Worm (Caenorhabditis elegans): ENCODE data around the gene F18H3.1.
A peak's percentile ranks its signal among the peaks of the same experiment; 100 is the strongest.

Gene F18H3.1

ce11 chrX:13526219-13527218, 7.1 kb downstream of the F18H3.1 start:
- no peak for TF ChIP-seq daf-12 (tag; optimal IDR thresholded peaks at IDR 0.05)
- TF ChIP-seq ceh-28 (tag; optimal IDR thresholded peaks at IDR 0.05), result peak; percentile 18
- TF ChIP-seq nhr-43 (tag; optimal IDR thresholded peaks at IDR 0.05; ENCODE audit: poor library complexity, severe bottlenecking), result peak; percentile 11
- TF ChIP-seq elt-3 (tag; optimal IDR thresholded peaks at IDR 0.05), result no peak
- no peak for TF ChIP-seq ceh-9 (tag; optimal IDR thresholded peaks at IDR 0.05)
- peak; percentile 10 for TF ChIP-seq lin-39 (tag; optimal IDR thresholded peaks at IDR 0.05)
- peak; percentile 22 for TF ChIP-seq elt-1 (tag; optimal IDR thresholded peaks at IDR 0.05)
- TF ChIP-seq nhr-23 (tag; optimal IDR thresholded peaks at IDR 0.05), result peak; percentile 58
- peak; percentile 22 for TF ChIP-seq pqm-1 (tag; optimal IDR thresholded peaks at IDR 0.05)
- TF ChIP-seq egl-5 (tag; optimal IDR thresholded peaks at IDR 0.05), result peak; percentile 10
- peak; percentile 38 for TF ChIP-seq elt-2 (tag; optimal IDR thresholded peaks at IDR 0.05)
- peak; percentile 9 for TF ChIP-seq unc-62 (GFP tag; optimal IDR thresholded peaks at IDR 0.05)
- peak; percentile 41 for TF ChIP-seq nfya-1 (tag; optimal IDR thresholded peaks at IDR 0.05; ENCODE audit: insufficient read depth)

- peak; percentile 97 for TF ChIP-seq hmg-11 (tag; optimal IDR thresholded peaks at IDR 0.05)
- no peak for TF ChIP-seq aly-2 (tag; optimal IDR thresholded peaks at IDR 0.05)
- TF ChIP-seq R02D3.7 (tag; optimal IDR thresholded peaks at IDR 0.05), result peak; percentile 34
- TF ChIP-seq pqm-1 (tag; optimal IDR thresholded peaks at IDR 0.05), result peak; percentile 69
- peak; percentile 62 for TF ChIP-seq lin-39 (tag; optimal IDR thresholded peaks at IDR 0.05)
- TF ChIP-seq snpc-4 (tag; optimal IDR thresholded peaks at IDR 0.05), result peak; percentile 75
- TF ChIP-seq elt-2 (tag; optimal IDR thresholded peaks at IDR 0.05), result peak; percentile 92
- TF ChIP-seq lin-15B (tag; optimal IDR thresholded peaks at IDR 0.05), result peak; percentile 8
- no peak for TF ChIP-seq fkh-2 (tag; optimal IDR thresholded peaks at IDR 0.05)
- TF ChIP-seq ceh-16 (tag; optimal IDR thresholded peaks at IDR 0.05), result no peak
- TF ChIP-seq ceh-28 (tag; optimal IDR thresholded peaks at IDR 0.05), result peak; percentile 65
- TF ChIP-seq skn-1 (tag; optimal IDR thresholded peaks at IDR 0.05), result no peak
- TF ChIP-seq daf-12 (tag; optimal IDR thresholded peaks at IDR 0.05), result no peak
- TF ChIP-seq jun-1 (tag; optimal IDR thresholded peaks at IDR 0.05), result peak; percentile 73
- TF ChIP-seq elt-1 (tag; optimal IDR thresholded peaks at IDR 0.05), result peak; percentile 27
- TF ChIP-seq unc-62 (GFP tag; optimal IDR thresholded peaks at IDR 0.05), result no peak
- TF ChIP-seq lsy-12 (tag; optimal IDR thresholded peaks at IDR 0.05), result peak; percentile 75
- TF ChIP-seq nhr-77 (tag; optimal IDR thresholded peaks at IDR 0.05), result peak; percentile 33
- TF ChIP-seq ZK546.5 (tag; optimal IDR thresholded peaks at IDR 0.05), result no peak
- peak; percentile 83 for TF ChIP-seq nhr-43 (tag; optimal IDR thresholded peaks at IDR 0.05; ENCODE audit: poor library complexity, severe bottlenecking)
- TF ChIP-seq mdl-1 (tag; optimal IDR thresholded peaks at IDR 0.05), result peak; percentile 42
- TF ChIP-seq eor-1 (tag; optimal IDR thresholded peaks at IDR 0.05), result no peak
- TF ChIP-seq ztf-11 (tag; optimal IDR thresholded peaks at IDR 0.05), result no peak
- peak; percentile 31 for TF ChIP-seq egl-5 (tag; optimal IDR thresholded peaks at IDR 0.05)
- no peak for TF ChIP-seq mml-1 (tag; optimal IDR thresholded peaks at IDR 0.05)
- peak; percentile 15 for TF ChIP-seq nhr-25 (tag; optimal IDR thresholded peaks at IDR 0.05)
- peak; percentile 75 for TF ChIP-seq nhr-23 (tag; optimal IDR thresholded peaks at IDR 0.05)
- no peak for TF ChIP-seq ceh-82 (tag; optimal IDR thresholded peaks at IDR 0.05)
- TF ChIP-seq nfya-1 (tag; optimal IDR thresholded peaks at IDR 0.05; ENCODE audit: insufficient read depth), result peak; percentile 79
- no peak for TF ChIP-seq zag-1 (tag; optimal IDR thresholded peaks at IDR 0.05)
- peak; percentile 53 for TF ChIP-seq nhr-11 (tag; optimal IDR thresholded peaks at IDR 0.05)
- TF ChIP-seq ceh-9 (tag; optimal IDR thresholded peaks at IDR 0.05), result no peak
- no peak for TF ChIP-seq nhr-12 (tag; optimal IDR thresholded peaks at IDR 0.05)
- no peak for TF ChIP-seq nhr-28 (tag; optimal IDR thresholded peaks at IDR 0.05)
- TF ChIP-seq ztf-4 (tag; optimal IDR thresholded peaks at IDR 0.05), result no peak
- TF ChIP-seq fos-1 (tag; optimal IDR thresholded peaks at IDR 0.05), result peak; percentile 26
- peak; percentile 6 for TF ChIP-seq egl-27 (tag; optimal IDR thresholded peaks at IDR 0.05)
- peak; percentile 75 for TF ChIP-seq pha-4 (tag; optimal IDR thresholded peaks at IDR 0.05)
- TF ChIP-seq tbx-2 (tag; optimal IDR thresholded peaks at IDR 0.05), result peak; percentile 57
- TF ChIP-seq elt-3 (tag; optimal IDR thresholded peaks at IDR 0.05), result peak in 1 of 3 experiments; percentile 33
These were observed 8.1 kb downstream of the F18H3.1 start, which contains the start of gene pab-2 for ce11 chrX:13527347-13528092. TSS of gene pab-2 (minus strand) at chrX:13527415.
